Worm (Caenorhabditis elegans) whole organism, L2 larva: ENCODE results near the gene T27E7.3.

Source experiments
- C34F6.9 ChIP-seq: fragments of 150-350 bp; optimal IDR thresholded peaks from 2 replicates; lab custom pipeline; 2014; ENCODE audit warnings: missing biosample characterization, missing genetic modification characterization
- F13H6.1 ChIP-seq: sonication (generic microtip); optimal IDR thresholded peaks from 2 replicates; lab custom pipeline; 2016; ENCODE audit warnings: missing genetic modification characterization, missing compliant biosample characterization
- R02D3.7 ChIP-seq: fragments of 150-350 bp; optimal IDR thresholded peaks from 2 replicates; lab custom pipeline; 2014; ENCODE audit warnings: missing biosample characterization, missing genetic modification characterization
- Y55F3AM.14 ChIP-seq: fragments of 200-800 bp; sonication (Bioruptor generic); optimal IDR thresholded peaks from 2 replicates; lab custom pipeline; 2018; ENCODE audit warnings: mild to moderate bottlenecking, missing genetic modification characterization, missing compliant biosample characterization
- ZK546.5 ChIP-seq: sonication (generic microtip); optimal IDR thresholded peaks from 2 replicates; lab custom pipeline; 2017; ENCODE audit warnings: missing biosample characterization, missing genetic modification characterization
- alr-1 ChIP-seq: fragments of 150-350 bp; optimal IDR thresholded peaks from 2 replicates; lab custom pipeline; 2014; ENCODE audit warnings: missing biosample characterization, missing genetic modification characterization
- ceh-16 ChIP-seq: fragments of 150-350 bp; optimal IDR thresholded peaks from 2 replicates; lab custom pipeline; 2014; ENCODE audit warnings: missing biosample characterization, missing genetic modification characterization
- ceh-82 ChIP-seq: fragments of 150-350 bp; optimal IDR thresholded peaks from 2 replicates; lab custom pipeline; 2014; ENCODE audit warnings: missing biosample characterization, missing genetic modification characterization
- crh-2 ChIP-seq: sonication (generic microtip); optimal IDR thresholded peaks from 2 replicates; lab custom pipeline; 2017; ENCODE audit warnings: missing biosample characterization, missing genetic modification characterization
- egl-27 ChIP-seq: sonication (generic microtip); optimal IDR thresholded peaks from 3 replicates; lab custom pipeline; 2017; ENCODE audit warnings: missing biosample characterization, missing genetic modification reagents, missing genetic modification characterization
- elt-1 ChIP-seq: fragments of 150-350 bp; optimal IDR thresholded peaks from 2 replicates; lab custom pipeline; 2014; ENCODE audit warnings: missing biosample characterization, missing genetic modification characterization
- elt-3 ChIP-seq: sonication (generic microtip); optimal IDR thresholded peaks from 2 replicates; lab custom pipeline; 2017; ENCODE audit warnings: missing biosample characterization, missing genetic modification characterization
- fos-1 ChIP-seq: fragments of 150-350 bp; optimal IDR thresholded peaks from 2 replicates; lab custom pipeline; 2014; ENCODE audit warnings: missing biosample characterization, missing genetic modification characterization
- gmeb-1 ChIP-seq: fragments of 150-350 bp; optimal IDR thresholded peaks from 2 replicates; lab custom pipeline; 2014; ENCODE audit warnings: missing biosample characterization, missing genetic modification characterization
- lin-11 ChIP-seq: fragments of 150-350 bp; sonication (generic microtip); optimal IDR thresholded peaks from 2 replicates; lab custom pipeline; 2014; ENCODE audit warnings: missing biosample characterization, missing genetic modification characterization, inconsistent platforms, mixed read lengths
- lin-13 ChIP-seq: fragments of 150-350 bp; optimal IDR thresholded peaks from 2 replicates; lab custom pipeline; 2014; ENCODE audit warnings: missing biosample characterization, missing genetic modification reagents, missing genetic modification characterization
- mdl-1 ChIP-seq, 2 experiments: fragments of 150-350 bp in 1 of 2; sonication (generic microtip) in 1 of 2; optimal IDR thresholded peaks; 2 replicates each; lab custom pipeline; 2017; ENCODE audit warnings: missing biosample characterization in 2 of 2, missing genetic modification characterization in 2 of 2
- nhr-10 ChIP-seq: sonication (generic microtip); optimal IDR thresholded peaks from 2 replicates; lab custom pipeline; 2017; ENCODE audit warnings: missing biosample characterization, missing genetic modification characterization
- nhr-12 ChIP-seq: fragments of 150-350 bp; optimal IDR thresholded peaks from 2 replicates; lab custom pipeline; 2014; ENCODE audit warnings: missing biosample characterization, missing genetic modification characterization
- nhr-129 ChIP-seq: fragments of 150-350 bp; optimal IDR thresholded peaks from 2 replicates; lab custom pipeline; 2014; ENCODE audit warnings: missing biosample characterization, missing genetic modification characterization
- nhr-21 ChIP-seq: fragments of 150-350 bp; optimal IDR thresholded peaks from 2 replicates; lab custom pipeline; 2014; ENCODE audit warnings: missing biosample characterization, missing genetic modification characterization
- nhr-23 ChIP-seq: fragments of 150-350 bp; optimal IDR thresholded peaks from 2 replicates; lab custom pipeline; 2014; ENCODE audit warnings: missing biosample characterization, missing genetic modification reagents, missing genetic modification characterization
- nhr-237 ChIP-seq: fragments of 150-350 bp; optimal IDR thresholded peaks from 2 replicates; lab custom pipeline; 2014; ENCODE audit warnings: missing biosample characterization, missing genetic modification characterization
- nhr-6 ChIP-seq: fragments of 150-350 bp; optimal IDR thresholded peaks from 2 replicates; lab custom pipeline; 2014; ENCODE audit warnings: missing biosample characterization, missing genetic modification characterization
- nhr-77 ChIP-seq: fragments of 150-350 bp; optimal IDR thresholded peaks from 2 replicates; lab custom pipeline; 2014; ENCODE audit warnings: missing biosample characterization, missing genetic modification characterization
- peb-1 ChIP-seq: fragments of 150-350 bp; optimal IDR thresholded peaks from 2 replicates; lab custom pipeline; 2014; ENCODE audit warnings: missing biosample characterization, missing genetic modification characterization
- sem-4 ChIP-seq: fragments of 150-350 bp; optimal IDR thresholded peaks from 2 replicates; lab custom pipeline; 2014; ENCODE audit warnings: missing biosample characterization, missing genetic modification reagents, missing genetic modification characterization
- skn-1 ChIP-seq: sonication (generic microtip); optimal IDR thresholded peaks from 2 replicates; lab custom pipeline; 2017; ENCODE audit warnings: missing biosample characterization, missing genetic modification characterization
- sma-3 ChIP-seq: sonication (generic microtip); optimal IDR thresholded peaks from 2 replicates; lab custom pipeline; 2016; ENCODE audit warnings: missing genetic modification reagents, missing genetic modification characterization, missing compliant biosample characterization
- sma-9 ChIP-seq, 2 experiments: fragments of 150-350 bp in 1 of 2; sonication (generic microtip) in 1 of 2; optimal IDR thresholded peaks; 2 replicates each; lab custom pipeline; 2014 to 2016; ENCODE audit warnings: missing genetic modification characterization in 2 of 2, mild to moderate bottlenecking in 1 of 2, missing biosample characterization in 1 of 2, missing compliant biosample characterization in 1 of 2, missing genetic modification reagents in 1 of 2, moderate library complexity in 1 of 2
- snpc-4 ChIP-seq: fragments of 150-350 bp; optimal IDR thresholded peaks from 2 replicates; lab custom pipeline; 2014; ENCODE audit warnings: missing biosample characterization, missing genetic modification characterization
- unc-55 ChIP-seq: fragments of 150-350 bp; sonication (generic microtip); optimal IDR thresholded peaks from 3 replicates; lab custom pipeline; 2014; ENCODE audit warnings: missing biosample characterization, missing genetic modification reagents, missing genetic modification characterization
- unc-62 ChIP-seq: fragments of 150-350 bp; optimal IDR thresholded peaks from 2 replicates; lab custom pipeline; 2014; ENCODE audit warnings: missing biosample characterization, missing genetic modification reagents, missing genetic modification characterization
- zag-1 ChIP-seq: fragments of 150-350 bp; optimal IDR thresholded peaks from 2 replicates; lab custom pipeline; 2014; ENCODE audit warnings: missing biosample characterization, missing genetic modification characterization
- ztf-1 ChIP-seq: fragments of 200-800 bp; sonication (Bioruptor generic); conservative IDR thresholded peaks from 2 replicates; pipeline ENCODE4 v1.3.6; 2022; ENCODE audit warnings: missing genetic modification characterization, missing compliant biosample characterization
- ztf-11 ChIP-seq: sonication (generic microtip); optimal IDR thresholded peaks from 2 replicates; lab custom pipeline; 2017; ENCODE audit warnings: missing biosample characterization, missing genetic modification characterization
- ztf-4 ChIP-seq: fragments of 150-350 bp; optimal IDR thresholded peaks from 2 replicates; lab custom pipeline; 2014; ENCODE audit warnings: missing biosample characterization, missing genetic modification characterization

T27E7.3 gene

DNA sequence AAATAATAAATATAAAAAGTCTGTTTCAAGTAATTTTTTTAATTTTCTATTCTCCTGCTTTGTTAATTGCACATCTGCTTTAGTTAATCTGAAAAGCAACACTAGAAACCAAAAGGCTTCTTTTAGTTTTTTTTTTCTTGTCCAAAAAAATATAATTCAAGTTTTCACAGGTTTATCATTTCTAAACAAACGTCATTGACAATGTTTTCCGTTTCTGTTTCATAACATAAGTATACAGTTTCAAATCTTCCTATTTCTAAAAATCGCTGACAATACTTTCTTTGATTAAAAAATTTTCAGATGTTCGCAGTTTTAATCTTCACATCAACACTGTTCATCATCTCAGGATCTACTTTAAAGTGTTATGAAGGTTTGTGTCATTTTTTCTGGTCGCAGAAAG, 36.2 kb downstream of the T27E7.3 start, which contains the start of gene Y57G11B.2:
Gene Y57G11B.2 (plus strand): TSS at position 301 of the 400 bp plus-strand sequence.
- no peak for TF ChIP-seq C34F6.9 (tag; lab: Kevin White, UChicago)
- TF ChIP-seq ceh-82 (tag; lab: Kevin White, UChicago) = no peak
- no peak for TF ChIP-seq ztf-11
- TF ChIP-seq sma-3 (GFP tag; lab: Kevin White, UChicago) = no peak
- no peak for TF ChIP-seq peb-1 (tag; lab: Kevin White, UChicago)
- TF ChIP-seq gmeb-1 (tag; lab: Kevin White, UChicago) = no peak
- TF ChIP-seq lin-13 = no peak
- no peak for TF ChIP-seq F13H6.1 (tag; lab: Kevin White, UChicago)
- no peak for TF ChIP-seq alr-1 (tag; lab: Kevin White, UChicago)
- no peak for TF ChIP-seq nhr-12 (tag; lab: Kevin White, UChicago)
- TF ChIP-seq nhr-21 (tag; lab: Kevin White, UChicago) = no peak
- no peak for TF ChIP-seq R02D3.7 (tag; lab: Kevin White, UChicago)
- TF ChIP-seq nhr-6 = no peak
- no peak for TF ChIP-seq nhr-23
- no peak for TF ChIP-seq ceh-16 (tag; lab: Kevin White, UChicago)
- TF ChIP-seq fos-1 = no peak
- no peak for TF ChIP-seq elt-3
- TF ChIP-seq nhr-129 = no peak
- no peak for TF ChIP-seq sma-9 (GFP tag; optimal IDR thresholded peaks at IDR 0.05; lab: Kevin White, UChicago)
- TF ChIP-seq sma-9 (tag; optimal IDR thresholded peaks at IDR 0.05; lab: Kevin White, UChicago) = no peak

DNA sequence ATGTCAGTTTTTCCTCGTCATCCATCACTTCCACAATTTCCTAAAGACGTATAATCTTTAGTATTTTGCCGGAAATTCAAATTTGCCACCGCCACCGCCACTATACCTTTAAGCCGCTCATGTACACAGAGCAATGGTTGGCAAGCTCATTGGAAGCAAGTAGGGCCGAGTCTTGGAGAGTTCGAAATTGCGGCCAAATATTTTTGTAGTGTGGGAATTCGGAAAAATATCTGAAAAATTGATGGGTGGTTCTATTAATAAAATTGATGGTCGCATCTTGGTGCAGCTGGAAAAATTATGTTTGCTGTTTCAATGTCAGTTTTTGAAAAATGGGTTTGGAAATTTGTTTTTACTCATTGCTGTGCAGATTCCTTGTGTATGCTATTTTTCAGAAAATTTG, 42.8 kb downstream of the T27E7.3 start:
- no peak for TF ChIP-seq R02D3.7 (tag; lab: Kevin White, UChicago)
- no peak for TF ChIP-seq unc-62 (GFP tag; lab: Kevin White, UChicago)
- no peak for TF ChIP-seq nhr-6
- no peak for TF ChIP-seq ztf-11
- TF ChIP-seq lin-13 = no peak
- no peak for TF ChIP-seq fos-1
- TF ChIP-seq ZK546.5 = no peak
- TF ChIP-seq nhr-12 (tag; lab: Kevin White, UChicago) = no peak
- TF ChIP-seq F13H6.1 (tag; lab: Kevin White, UChicago) = no peak

ce11 chrIV:14572607-14573006, 43.8 kb downstream of the T27E7.3 start, which contains the start of gene glb-34:
TSS of gene glb-34 (minus strand) at chrIV:14572707.
- TF ChIP-seq Y55F3AM.14 (GFP tag; lab: Kevin White, UChicago) = no peak
- TF ChIP-seq mdl-1 (tag; optimal IDR thresholded peaks at IDR 0.05; lab: Kevin White, UChicago) = no peak
- TF ChIP-seq egl-27 = no peak
- TF ChIP-seq elt-1 = no peak
- TF ChIP-seq crh-2 = no peak
- no peak for TF ChIP-seq F13H6.1 (tag; lab: Kevin White, UChicago)
- no peak for TF ChIP-seq ztf-1 (GFP tag; lab: Robert Waterston, UW)
- TF ChIP-seq lin-11 (tag; lab: Kevin White, UChicago) = no peak
- no peak for TF ChIP-seq zag-1 (tag; lab: Kevin White, UChicago)
- TF ChIP-seq nhr-237 (tag; lab: Kevin White, UChicago) = no peak
- TF ChIP-seq fos-1 = no peak
- no peak for TF ChIP-seq nhr-129
- TF ChIP-seq R02D3.7 (tag; lab: Kevin White, UChicago) = no peak
- no peak for TF ChIP-seq unc-55 (GFP tag; lab: Kevin White, UChicago)
- TF ChIP-seq gmeb-1 (tag; lab: Kevin White, UChicago) = no peak
- TF ChIP-seq sma-9 (GFP tag; optimal IDR thresholded peaks at IDR 0.05; lab: Kevin White, UChicago) = no peak
- no peak for TF ChIP-seq sma-9 (tag; optimal IDR thresholded peaks at IDR 0.05; lab: Kevin White, UChicago)
- TF ChIP-seq nhr-77 (tag; lab: Kevin White, UChicago) = no peak
- no peak for TF ChIP-seq skn-1
- TF ChIP-seq, all 48 proteins: peak for 0

DNA sequence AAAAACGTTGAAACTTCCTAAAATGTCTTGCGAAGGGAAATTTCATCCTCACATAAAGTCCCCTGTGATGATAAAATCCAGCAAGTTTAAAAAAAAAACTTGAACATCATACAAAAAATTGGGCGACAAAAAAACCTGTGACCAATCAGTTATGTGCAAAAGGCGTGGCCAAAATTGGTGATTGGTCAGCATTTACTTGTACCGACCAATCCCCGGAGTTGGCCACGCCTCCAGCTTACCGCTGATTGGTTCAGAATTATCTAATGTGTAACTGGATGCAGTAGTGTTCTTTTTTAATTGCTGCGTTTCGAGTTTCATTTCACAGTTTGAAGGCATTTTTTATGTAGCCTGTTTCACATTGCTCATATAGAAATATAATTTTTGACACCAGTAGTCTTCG, 44.2 kb downstream of the T27E7.3 start:
- TF ChIP-seq ztf-1 (GFP tag; lab: Robert Waterston, UW) = no peak

DNA sequence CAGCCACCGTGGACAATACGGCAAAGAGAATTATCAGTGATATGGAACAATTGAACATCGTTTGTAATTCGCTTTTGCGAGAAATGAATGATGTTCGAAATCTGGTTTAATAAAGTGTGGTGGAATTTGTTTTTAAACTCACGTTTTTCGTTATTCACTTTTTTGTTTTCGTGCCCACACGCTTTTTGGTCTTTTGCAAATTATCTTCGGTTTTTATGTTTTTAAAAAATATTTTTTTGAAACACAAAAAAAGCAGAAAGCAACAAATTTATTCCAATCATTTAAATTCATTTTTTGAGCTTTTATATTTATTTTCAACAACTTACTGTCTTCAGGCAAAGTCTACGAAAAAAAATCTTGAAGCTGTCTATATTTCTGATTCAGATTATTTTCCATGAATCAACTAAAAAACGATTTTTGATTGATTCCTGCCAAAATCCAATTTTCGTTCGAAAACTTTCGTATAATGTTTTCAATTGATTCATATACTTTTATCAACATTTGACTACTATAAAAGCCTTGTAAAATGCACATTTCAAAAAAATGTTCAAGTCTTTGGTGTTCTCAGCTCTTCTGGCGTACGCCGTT, 45.6 kb downstream of the T27E7.3 start, which contains the start of the genes Y57G11B.3 and Y57G11B.5:
Gene Y57G11B.3 (minus strand): TSS at position 101 of the 588 bp plus-strand sequence.
Gene Y57G11B.5 (plus strand): TSS at position 538 of the 588 bp plus-strand sequence.
- TF ChIP-seq nhr-10 (tag; lab: Kevin White, UChicago) (no peak), zag-1 (tag; lab: Kevin White, UChicago) (no peak), ceh-16 (tag; lab: Kevin White, UChicago) (no peak), nhr-77 (tag; lab: Kevin White, UChicago) (no peak), ztf-4 (no peak), elt-3 (no peak), nhr-6 (no peak), ztf-11 (no peak), nhr-129 (no peak), Y55F3AM.14 (GFP tag; lab: Kevin White, UChicago) (no peak), nhr-21 (tag; lab: Kevin White, UChicago) (no peak), lin-13 (no peak), snpc-4 (tag; lab: Kevin White, UChicago) (no peak), sma-3 (GFP tag; lab: Kevin White, UChicago) (no peak), unc-55 (GFP tag; lab: Kevin White, UChicago) (no peak), gmeb-1 (tag; lab: Kevin White, UChicago) (no peak), alr-1 (tag; lab: Kevin White, UChicago) (no peak), skn-1 (no peak), sem-4 (tag; lab: Kevin White, UChicago) (no peak), mdl-1 (tag; optimal IDR thresholded peaks at IDR 0.05; lab: Kevin White, UChicago) (no peak)
